Fruit fly (Drosophila melanogaster): ENCODE data around the gene Ama.

- TF ChIP-seq h (optimal IDR thresholded peaks at IDR 0.05) (no peak), psq (optimal IDR thresholded peaks at IDR 0.05) (no peak)
Measured at dm6 chr3R:6759419-6759818, 3.0 kb upstream of the Ama start, which contains the start of gene bcd.

Measured in Kc167 (cell line).